Fruit fly (Drosophila melanogaster) whole organism, embryonic: ENCODE data around the gene vir-1.

Experiments
- Abd-B ChIP-seq: fragments of 200-800 bp; sonication (Bioruptor generic); optimal IDR thresholded peaks from 2 replicates; lab custom pipeline; 2018; ENCODE audit warnings: missing biosample characterization, mild to moderate bottlenecking, missing genetic modification characterization, moderate library complexity
- Bgb ChIP-seq: fragments of 200-800 bp; sonication (Bioruptor generic); IDR thresholded peaks from 2 replicates; pipeline ENCODE4 v1.3.6; 2022; ENCODE audit warnings: missing biosample characterization, missing genetic modification characterization; ENCODE audit not compliant: partially characterized antibody
- CG11085 ChIP-seq: fragments of 200-800 bp; sonication (Bioruptor generic); IDR thresholded peaks from 2 replicates; pipeline ENCODE4 v1.3.6; 2022; ENCODE audit warnings: missing biosample characterization, missing genetic modification characterization
- CG1233 ChIP-seq: fragments of 200-800 bp; sonication (Bioruptor generic); optimal IDR thresholded peaks from 4 replicates; lab custom pipeline; 2018; ENCODE audit warnings: missing biosample characterization, mild to moderate bottlenecking, missing genetic modification characterization
- CG13624 ChIP-seq: fragments of 200-800 bp; sonication (Bioruptor generic); optimal IDR thresholded peaks from 2 replicates; lab custom pipeline; 2016; ENCODE audit warnings: missing biosample characterization, missing genetic modification characterization
- CG14441 ChIP-seq: fragments of 200-800 bp; sonication (Bioruptor generic); IDR thresholded peaks from 2 replicates; pipeline ENCODE4 v1.3.6; 2022; ENCODE audit warnings: missing biosample characterization, missing genetic modification characterization
- CG15073 ChIP-seq: fragments of 200-800 bp; sonication (Bioruptor generic); optimal IDR thresholded peaks from 2 replicates; lab custom pipeline; 2016; ENCODE audit warnings: missing biosample characterization, missing genetic modification characterization
- CG15479 ChIP-seq: fragments of 200-800 bp; sonication (Bioruptor generic); optimal IDR thresholded peaks from 3 replicates; lab custom pipeline; 2019; ENCODE audit warnings: missing biosample characterization, mild to moderate bottlenecking, missing genetic modification characterization, moderate library complexity
- CG15514 ChIP-seq: fragments of 200-800 bp; sonication (Bioruptor generic); optimal IDR thresholded peaks from 3 replicates; lab custom pipeline; 2017; ENCODE audit warnings: missing biosample characterization, missing genetic modification characterization, mild to moderate bottlenecking, moderate library complexity, missing genetic modification reagents
- CG17328 ChIP-seq: fragments of 200-800 bp; sonication (Bioruptor generic); IDR thresholded peaks from 2 replicates; pipeline ENCODE4 v1.3.6; 2022; ENCODE audit warnings: missing biosample characterization, missing genetic modification characterization
- CG18476 ChIP-seq: fragments of 200-800 bp; sonication (Bioruptor generic); optimal IDR thresholded peaks from 2 replicates; lab custom pipeline; 2016; ENCODE audit warnings: missing biosample characterization, mild to moderate bottlenecking, missing genetic modification characterization
- CG2199 ChIP-seq: fragments of 200-800 bp; sonication (Bioruptor generic); IDR thresholded peaks from 3 replicates; pipeline ENCODE4 v1.3.6; 2022; ENCODE audit warnings: missing biosample characterization, missing genetic modification characterization
- CG32532 ChIP-seq: fragments of 200-800 bp; sonication (Bioruptor generic); IDR thresholded peaks from 2 replicates; pipeline ENCODE4 v1.3.6; 2022; ENCODE audit warnings: missing biosample characterization, missing genetic modification characterization
- CG4854 ChIP-seq: fragments of 200-800 bp; sonication (Bioruptor generic); optimal IDR thresholded peaks from 2 replicates; lab custom pipeline; 2016; ENCODE audit warnings: missing biosample characterization, missing genetic modification characterization, inconsistent platforms
- CG8290 ChIP-seq, 3 experiments: fragments of 200-800 bp; sonication (Bioruptor generic); optimal IDR thresholded peaks; 2 replicates each; lab custom pipeline; 2016 to 2019; ENCODE audit warnings: missing biosample characterization in 3 of 3, missing genetic modification characterization in 3 of 3, mild to moderate bottlenecking in 2 of 3, moderate library complexity in 1 of 3
- Dek ChIP-seq: fragments of 200-800 bp; sonication (Bioruptor generic); optimal IDR thresholded peaks from 3 replicates; lab custom pipeline; 2019; ENCODE audit warnings: missing biosample characterization, mild to moderate bottlenecking, missing genetic modification characterization, moderate library complexity
- Dref ChIP-seq: fragments of 200-800 bp; sonication (Bioruptor generic); IDR thresholded peaks from 2 replicates; pipeline ENCODE4 v1.3.6; 2022; ENCODE audit warnings: missing biosample characterization, missing genetic modification characterization
- E2f2 ChIP-seq: fragments of 200-800 bp; sonication (Bioruptor generic); IDR thresholded peaks from 2 replicates; pipeline ENCODE4 v1.3.6; 2022; ENCODE audit warnings: missing biosample characterization, missing genetic modification characterization
- H15 ChIP-seq: fragments of 200-800 bp; sonication (Bioruptor generic); IDR thresholded peaks from 3 replicates; pipeline ENCODE4 v1.3.6; 2022; ENCODE audit warnings: missing biosample characterization, missing genetic modification characterization
- Hr39 ChIP-seq: fragments of >200 bp; optimal IDR thresholded peaks from 2 replicates; lab custom pipeline; 2017
- Hr78 ChIP-seq, 2 experiments: fragments of 200-800 bp in 1 of 2; fragments of >200 bp in 1 of 2; sonication (Bioruptor generic) in 1 of 2; optimal IDR thresholded peaks; 2 replicates each; lab custom pipeline; 2017 to 2019; ENCODE audit warnings: missing biosample characterization in 2 of 2, missing genetic modification characterization in 2 of 2, mild to moderate bottlenecking in 1 of 2, moderate library complexity in 1 of 2
- Jarid2 ChIP-seq: fragments of 200-800 bp; sonication (Bioruptor generic); optimal IDR thresholded peaks from 3 replicates; lab custom pipeline; 2017; ENCODE audit warnings: mild to moderate bottlenecking, missing biosample characterization, missing genetic modification reagents, missing genetic modification characterization
- MESR4 ChIP-seq: fragments of 200-800 bp; sonication (Bioruptor generic); optimal IDR thresholded peaks from 2 replicates; lab custom pipeline; 2018; ENCODE audit warnings: missing biosample characterization, mild to moderate bottlenecking, missing genetic modification characterization, moderate library complexity
- NC2α ChIP-seq: fragments of 200-800 bp; sonication (Bioruptor generic); optimal IDR thresholded peaks from 2 replicates; lab custom pipeline; 2016; ENCODE audit warnings: missing biosample characterization, missing genetic modification characterization
- NfI ChIP-seq: fragments of 200-800 bp; sonication (Bioruptor generic); optimal IDR thresholded peaks from 3 replicates; lab custom pipeline; 2018; ENCODE audit warnings: missing biosample characterization, mild to moderate bottlenecking, missing genetic modification characterization, moderate library complexity
- Trl ChIP-seq, 3 experiments: fragments of >200 bp in 2 of 3; fragments of 200-800 bp in 1 of 3; sonication (Bioruptor generic) in 1 of 3; optimal IDR thresholded peaks; 2 replicates in 1 of 3; 3 replicates in 2 of 3; lab custom pipeline; 2016 to 2017; ENCODE audit warnings: missing biosample characterization in 1 of 3, missing genetic modification characterization in 1 of 3
- Xbp1 ChIP-seq: fragments of 200-800 bp; sonication (Bioruptor generic); optimal IDR thresholded peaks from 3 replicates; lab custom pipeline; 2016; ENCODE audit warnings: missing biosample characterization, mild to moderate bottlenecking, missing genetic modification characterization
- al ChIP-seq: fragments of 200-800 bp; sonication (Bioruptor generic); IDR thresholded peaks from 2 replicates; pipeline ENCODE4 v1.3.6; 2022; ENCODE audit warnings: missing biosample characterization, missing genetic modification characterization
- ara ChIP-seq: fragments of 200-800 bp; sonication (Bioruptor generic); IDR thresholded peaks from 2 replicates; pipeline ENCODE4 v1.3.6; 2022; ENCODE audit warnings: missing biosample characterization, missing genetic modification characterization
- bab2 ChIP-seq: fragments of 200-800 bp; sonication (Bioruptor generic); optimal IDR thresholded peaks from 2 replicates; lab custom pipeline; 2016; ENCODE audit warnings: missing biosample characterization, missing genetic modification characterization
- bcd ChIP-seq: fragments of 200-800 bp; sonication (Bioruptor generic); optimal IDR thresholded peaks from 2 replicates; lab custom pipeline; 2017; ENCODE audit warnings: missing biosample characterization, mild to moderate bottlenecking, missing genetic modification characterization
- cad ChIP-seq: fragments of >200 bp; optimal IDR thresholded peaks from 2 replicates; lab custom pipeline; 2017; ENCODE audit warnings: missing biosample characterization, missing genetic modification characterization
- chm ChIP-seq: fragments of 200-800 bp; sonication (Bioruptor generic); IDR thresholded peaks from 2 replicates; pipeline ENCODE4 v1.3.6; 2022; ENCODE audit warnings: missing biosample characterization, missing genetic modification characterization
- ci ChIP-seq: fragments of 200-800 bp; sonication (Bioruptor generic); IDR thresholded peaks from 3 replicates; pipeline ENCODE4 v1.3.6; 2022; ENCODE audit warnings: missing biosample characterization, missing genetic modification characterization
- crol ChIP-seq: fragments of 200-800 bp; sonication (Bioruptor generic); IDR thresholded peaks from 2 replicates; pipeline ENCODE4 v1.3.6; 2022; ENCODE audit warnings: missing biosample characterization, missing genetic modification characterization
- dimm ChIP-seq: fragments of 200-800 bp; sonication (Bioruptor generic); IDR thresholded peaks from 2 replicates; pipeline ENCODE4 v1.3.6; 2022; ENCODE audit warnings: missing biosample characterization, missing genetic modification characterization
- emc ChIP-seq: fragments of 200-800 bp; sonication (Bioruptor generic); optimal IDR thresholded peaks from 2 replicates; lab custom pipeline; 2016; ENCODE audit warnings: missing biosample characterization, missing genetic modification characterization
- gem ChIP-seq: fragments of 200-800 bp; sonication (Bioruptor generic); optimal IDR thresholded peaks from 2 replicates; lab custom pipeline; 2019; ENCODE audit warnings: missing biosample characterization, mild to moderate bottlenecking, missing genetic modification characterization, moderate library complexity
- grn ChIP-seq: fragments of 200-800 bp; sonication (Bioruptor generic); optimal IDR thresholded peaks from 3 replicates; lab custom pipeline; 2017; ENCODE audit warnings: missing biosample characterization, missing genetic modification characterization
- gsb ChIP-seq: fragments of 200-800 bp; sonication (Bioruptor generic); IDR thresholded peaks from 2 replicates; pipeline ENCODE4 v1.3.6; 2022; ENCODE audit warnings: missing biosample characterization, missing genetic modification characterization
- jumu ChIP-seq: fragments of 200-800 bp; sonication (Bioruptor generic); optimal IDR thresholded peaks from 3 replicates; lab custom pipeline; 2016; ENCODE audit warnings: missing biosample characterization, missing genetic modification characterization
- lab ChIP-seq: fragments of 200-800 bp; sonication (Bioruptor generic); optimal IDR thresholded peaks from 3 replicates; lab custom pipeline; 2017; ENCODE audit warnings: missing biosample characterization, missing genetic modification characterization, mild to moderate bottlenecking, moderate library complexity, missing genetic modification reagents
- mirr ChIP-seq: fragments of 200-800 bp; sonication (Bioruptor generic); optimal IDR thresholded peaks from 3 replicates; lab custom pipeline; 2018; ENCODE audit warnings: missing biosample characterization, mild to moderate bottlenecking, missing genetic modification characterization
- mld ChIP-seq: fragments of 200-800 bp; sonication (Bioruptor generic); IDR thresholded peaks from 3 replicates; pipeline ENCODE4 v1.3.6; 2022; ENCODE audit warnings: missing biosample characterization, missing genetic modification characterization; ENCODE audit not compliant: partially characterized antibody
- p53 ChIP-seq: fragments of 200-800 bp; sonication (Bioruptor generic); optimal IDR thresholded peaks from 2 replicates; lab custom pipeline; 2016; ENCODE audit warnings: missing biosample characterization, missing genetic modification characterization
- pros ChIP-seq: fragments of 200-800 bp; sonication (Bioruptor generic); optimal IDR thresholded peaks from 3 replicates; lab custom pipeline; 2019; ENCODE audit warnings: missing biosample characterization, mild to moderate bottlenecking, missing genetic modification characterization, moderate library complexity
- sqz ChIP-seq: fragments of 200-800 bp; sonication (Bioruptor generic); optimal IDR thresholded peaks from 3 replicates; lab custom pipeline; 2018; ENCODE audit warnings: missing biosample characterization, mild to moderate bottlenecking, missing genetic modification characterization
- tup ChIP-seq: fragments of 200-800 bp; sonication (Bioruptor generic); optimal IDR thresholded peaks from 2 replicates; lab custom pipeline; 2016; ENCODE audit warnings: missing biosample characterization, mild to moderate bottlenecking, missing genetic modification characterization, moderate library complexity

vir-1 gene

DNA sequence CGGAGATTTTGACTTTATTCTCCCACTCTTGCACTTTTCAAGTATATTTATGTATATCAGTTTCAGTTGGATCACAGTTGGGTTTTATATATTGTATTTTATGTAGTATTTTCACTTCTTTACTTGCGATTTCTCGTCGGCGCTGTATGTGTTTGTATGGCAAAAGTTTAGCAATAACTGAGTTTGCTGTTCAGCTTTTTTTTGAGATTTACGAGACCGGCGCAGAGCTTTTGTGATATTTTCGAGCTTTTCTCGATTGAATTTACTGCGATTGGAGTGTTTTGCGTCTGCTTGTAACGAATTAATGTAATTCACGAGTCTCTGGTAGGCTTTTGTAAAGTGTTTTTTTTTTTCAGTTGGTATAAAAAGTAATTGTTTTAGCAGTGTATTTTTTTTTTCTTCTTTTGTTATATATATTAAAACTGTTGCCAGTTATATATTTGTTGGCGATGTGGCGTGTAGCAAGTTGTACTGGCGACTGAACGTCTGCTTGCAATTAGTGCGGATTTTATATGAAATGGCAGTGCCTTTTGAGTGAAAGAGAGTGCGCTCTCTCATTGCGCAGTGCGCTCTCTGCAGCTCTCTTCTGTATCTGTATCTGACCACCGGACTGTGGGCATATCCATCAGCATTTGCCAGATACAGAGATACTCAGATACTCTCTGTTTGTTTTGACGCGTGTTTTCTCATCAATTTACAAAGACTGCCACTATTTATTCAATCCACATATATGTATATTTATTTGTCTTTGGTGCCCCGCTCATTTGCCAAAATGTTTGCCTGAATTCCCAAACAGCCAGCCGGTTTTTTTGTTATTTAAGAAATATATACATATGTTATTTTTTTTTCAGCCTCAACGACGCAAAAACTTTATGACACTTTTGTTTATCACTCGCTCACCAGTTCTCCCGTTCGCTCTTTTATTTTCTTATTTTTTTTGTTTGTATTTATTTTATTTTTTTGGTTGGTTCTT, 37.8 kb upstream of the vir-1 start (continued):
- peak; percentile 88 for TF ChIP-seq Jarid2 (GFP tag; lab: Kevin White, UChicago)
- TF ChIP-seq Dek (tag; lab: Kevin White, UChicago): peak; percentile 67
- TF ChIP-seq CG11085 (GFP tag; lab: Robert Waterston, UW): no peak
- TF ChIP-seq CG32532: peak; percentile 79
- TF ChIP-seq CG18476 (GFP tag; lab: Kevin White, UChicago): no peak
- TF ChIP-seq emc (GFP tag; lab: Kevin White, UChicago): no peak
- no peak for TF ChIP-seq Abd-B (GFP tag; lab: Kevin White, UChicago)
- TF ChIP-seq NfI (GFP tag; lab: Kevin White, UChicago): peak; percentile 47
- no peak for TF ChIP-seq CG4854 (GFP tag; lab: Kevin White, UChicago)
- TF ChIP-seq tup (GFP tag; lab: Kevin White, UChicago): peak; percentile 13
- TF ChIP-seq NC2α (GFP tag; lab: Kevin White, UChicago): no peak
- no peak for TF ChIP-seq H15 (GFP tag; lab: Robert Waterston, UW)
- TF ChIP-seq ara: peak; percentile 48; the same call in 1 of the 2 replicates
- TF ChIP-seq MESR4: no peak
- no peak for TF ChIP-seq gsb (GFP tag; lab: Robert Waterston, UW)
- no peak for TF ChIP-seq p53 (GFP tag; lab: Kevin White, UChicago)
- TF ChIP-seq bcd: peak; percentile 50
- 0 out of 2 replicates have a peak, but pooled peaks have one; percentile 17 for TF ChIP-seq CG14441
- TF ChIP-seq lab: peak; percentile 94
- peak; percentile 46 for TF ChIP-seq gem (tag; lab: Kevin White, UChicago)
- TF ChIP-seq Dref (GFP tag; lab: Robert Waterston, UW): no peak
- no peak for TF ChIP-seq mld
- TF ChIP-seq Xbp1 (GFP tag; lab: Kevin White, UChicago): no peak
- peak; percentile 55 for TF ChIP-seq bab2 (GFP tag; lab: Kevin White, UChicago)
- no peak for TF ChIP-seq CG15073 (GFP tag; lab: Kevin White, UChicago)
- TF ChIP-seq Hr39 (lab: Kevin White, UChicago): no peak
- peak; percentile 70 for TF ChIP-seq CG1233

DNA sequence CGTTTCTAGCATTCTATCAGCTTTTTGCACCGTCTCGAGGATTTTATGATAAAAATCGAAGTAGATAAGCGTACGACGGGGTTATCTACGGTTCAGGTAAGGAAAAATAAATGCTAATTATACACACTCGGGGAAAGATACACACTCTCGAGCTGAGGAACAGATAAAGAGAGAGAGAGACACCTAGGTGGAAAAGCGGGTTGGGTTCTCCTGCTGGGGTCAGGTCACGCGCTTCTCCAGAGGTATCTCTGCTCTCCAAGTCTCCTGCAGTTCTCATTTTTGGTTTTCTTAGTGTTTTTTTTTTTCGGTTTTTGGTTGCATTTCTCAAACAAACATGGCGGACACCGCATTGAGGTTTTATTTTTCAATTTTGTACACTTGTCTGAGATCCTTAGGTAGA, 36.6 kb upstream of the vir-1 start:
- peak; percentile 34 for TF ChIP-seq sqz (GFP tag; lab: Kevin White, UChicago)
- peak; percentile 2 for TF ChIP-seq grn (GFP tag; lab: Kevin White, UChicago)
- no peak for TF ChIP-seq jumu (GFP tag; lab: Kevin White, UChicago)
- 0 out of 3 replicates have a peak, but pooled peaks have one; percentile 6 for TF ChIP-seq ci (GFP tag; lab: Robert Waterston, UW)
- TF ChIP-seq CG17328 (GFP tag; lab: Robert Waterston, UW): 0 out of 2 replicates have a peak, but pooled peaks have one; percentile 6
- TF ChIP-seq Bgb (GFP tag; lab: Robert Waterston, UW): peak; percentile 12; the same call in 1 of the 2 replicates
- TF ChIP-seq cad: peak; percentile 31
- TF ChIP-seq mirr (GFP tag; lab: Kevin White, UChicago): no peak
- TF ChIP-seq E2f2: 0 out of 2 replicates have a peak, but pooled peaks have one; percentile 6
- peak; percentile 12 for TF ChIP-seq CG13624 (GFP tag; lab: Kevin White, UChicago)
- TF ChIP-seq chm (GFP tag; lab: Robert Waterston, UW): peak; percentile 15; the same call in 1 of the 2 replicates
- TF ChIP-seq CG2199: peak; percentile 62; the same call in 1 of the 3 replicates
- no peak for TF ChIP-seq CG15514 (GFP tag; lab: Kevin White, UChicago)
- no peak for TF ChIP-seq CG8290 (GFP tag; optimal IDR thresholded peaks at IDR 0.05; lab: Kevin White, UChicago)
- TF ChIP-seq CG8290 (tag; optimal IDR thresholded peaks at IDR 0.05; lab: Kevin White, UChicago): peak in 1 of 2 experiments; percentile 14
- no peak for TF ChIP-seq dimm (GFP tag; lab: Robert Waterston, UW)
- TF ChIP-seq Trl (optimal IDR thresholded peaks at IDR 0.05; lab: Kevin White, UChicago): peak; percentile 45 to 75
- TF ChIP-seq Trl (GFP tag; optimal IDR thresholded peaks at IDR 0.05; lab: Kevin White, UChicago): no peak
- TF ChIP-seq Hr78 (GFP tag; optimal IDR thresholded peaks at IDR 0.05; lab: Kevin White, UChicago): peak in 1 of 2 experiments; percentile 28
- peak; percentile 81 for TF ChIP-seq pros (GFP tag; lab: Kevin White, UChicago)
- TF ChIP-seq CG15479: peak; percentile 29
- 0 out of 2 replicates have a peak, but pooled peaks have one; percentile 20 for TF ChIP-seq al
- no peak for TF ChIP-seq crol
